Worm (Caenorhabditis elegans): ENCODE measurements around the gene sup-37.

- TF ChIP-seq ztf-29 (GFP tag; IDR thresholded peaks at IDR 0.05) (no peak), tab-1 (GFP tag; IDR thresholded peaks at IDR 0.05) (no peak), flt-1 (GFP tag; IDR thresholded peaks at IDR 0.05) (no peak)
These were observed 1.9 kb upstream of the sup-37 start for ce11 chrV:8784485-8784884.
